Fruit fly (Drosophila melanogaster): ENCODE results near the gene CG14086.
A peak's percentile ranks its signal among the peaks of the same experiment; 100 is the strongest.

CG14086 gene

DNA sequence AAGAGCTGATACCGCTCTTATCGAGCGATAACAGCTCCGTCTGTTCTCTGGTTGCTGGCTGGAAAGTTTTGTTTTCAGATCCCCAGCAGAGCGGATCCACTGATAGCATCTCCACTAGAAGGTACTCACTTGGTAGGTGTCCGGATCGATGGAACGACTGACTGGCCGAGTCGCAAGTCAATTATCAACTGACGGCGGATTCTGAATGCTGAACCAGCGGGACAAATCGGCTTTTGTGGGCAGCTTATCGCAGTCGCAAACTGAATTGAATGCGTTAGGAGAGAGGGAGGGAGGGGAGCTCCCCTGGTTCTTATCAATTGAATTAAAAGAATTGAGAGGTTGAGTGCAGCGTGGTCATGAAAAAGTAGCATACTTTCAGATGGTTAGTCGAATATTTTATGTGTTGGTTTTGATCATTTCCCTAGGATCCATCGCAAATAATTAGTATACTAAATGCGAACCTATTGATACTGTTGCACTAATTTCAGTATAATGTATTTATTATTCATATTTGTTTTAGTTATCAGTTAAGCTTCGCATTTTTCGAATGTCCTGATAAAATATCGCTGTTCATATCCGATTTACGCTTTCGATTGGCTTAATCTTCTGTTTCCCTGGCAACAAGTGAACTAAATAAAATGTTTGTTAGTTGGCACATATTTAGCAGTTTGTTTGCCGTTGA is 6.7 kb upstream of the CG14086 start, which contains the start of the genes Aldh7A1 and CG14085 (continued):
- TF ChIP-seq ttk (GFP tag; IDR thresholded peaks at IDR 0.05): no peak
- TF ChIP-seq CG3163 (GFP tag; optimal IDR thresholded peaks at IDR 0.05): no peak
- no peak for TF ChIP-seq her (GFP tag; optimal IDR thresholded peaks at IDR 0.05)
- no peak for TF ChIP-seq sd (tag; optimal IDR thresholded peaks at IDR 0.05)
- TF ChIP-seq bab2 (GFP tag; optimal IDR thresholded peaks at IDR 0.05): no peak
- no peak for TF ChIP-seq kah (GFP tag; optimal IDR thresholded peaks at IDR 0.05)
- peak; percentile 98 for TF ChIP-seq CG15601 (tag; optimal IDR thresholded peaks at IDR 0.05)
- TF ChIP-seq usp (GFP tag; optimal IDR thresholded peaks at IDR 0.05): no peak
- TF ChIP-seq cad (GFP tag; optimal IDR thresholded peaks at IDR 0.05): no peak
- TF ChIP-seq CG12391 (tag; optimal IDR thresholded peaks at IDR 0.05): no peak
- TF ChIP-seq Eip74EF (GFP tag; optimal IDR thresholded peaks at IDR 0.05): no peak
- TF ChIP-seq CG12769 (tag; optimal IDR thresholded peaks at IDR 0.05): no peak
- TF ChIP-seq CG8478 (optimal IDR thresholded peaks at IDR 0.05): no peak
- TF ChIP-seq CG4730 (GFP tag; IDR thresholded peaks at IDR 0.05): no peak
- no peak for TF ChIP-seq Sin3A (optimal IDR thresholded peaks at IDR 0.05)
- no peak for TF ChIP-seq CG42726 (GFP tag; IDR thresholded peaks at IDR 0.05; ENCODE audit: partially characterized antibody)
- no peak for TF ChIP-seq kni (GFP tag; optimal IDR thresholded peaks at IDR 0.05)
- TF ChIP-seq Hr51 (GFP tag; optimal IDR thresholded peaks at IDR 0.05): no peak
- no peak for TF ChIP-seq salm (tag; optimal IDR thresholded peaks at IDR 0.05)
- TF ChIP-seq CG2712 (tag; optimal IDR thresholded peaks at IDR 0.05): no peak
- TF ChIP-seq MESR4 (GFP tag; optimal IDR thresholded peaks at IDR 0.05): no peak
- no peak for TF ChIP-seq Lhr (GFP tag; optimal IDR thresholded peaks at IDR 0.05)
- TF ChIP-seq al (GFP tag; IDR thresholded peaks at IDR 0.05): no peak
- no peak for TF ChIP-seq Mes4 (GFP tag; optimal IDR thresholded peaks at IDR 0.05)
- peak; percentile 36 for TF ChIP-seq ftz-f1 (GFP tag; optimal IDR thresholded peaks at IDR 0.05)
- TF ChIP-seq CG7745 (tag; optimal IDR thresholded peaks at IDR 0.05): no peak
- no peak for TF ChIP-seq danr (GFP tag; IDR thresholded peaks at IDR 0.05)
- no peak for TF ChIP-seq CG13624 (GFP tag; optimal IDR thresholded peaks at IDR 0.05)
- TF ChIP-seq grn (GFP tag; optimal IDR thresholded peaks at IDR 0.05): peak; percentile 96
- no peak for TF ChIP-seq CG3995 (GFP tag; optimal IDR thresholded peaks at IDR 0.05)
- no peak for TF ChIP-seq jigr1 (GFP tag; IDR thresholded peaks at IDR 0.05)
- TF ChIP-seq E2f2 (GFP tag; IDR thresholded peaks at IDR 0.05): no peak
- TF ChIP-seq CG16863 (GFP tag; optimal IDR thresholded peaks at IDR 0.05): no peak
- TF ChIP-seq CG16815 (GFP tag; optimal IDR thresholded peaks at IDR 0.05): no peak
- TF ChIP-seq CG6765 (GFP tag; optimal IDR thresholded peaks at IDR 0.05): no peak
- no peak for TF ChIP-seq CG5953 (GFP tag; IDR thresholded peaks at IDR 0.05)
- TF ChIP-seq NfI (GFP tag; optimal IDR thresholded peaks at IDR 0.05): no peak
- TF ChIP-seq CG6813 (GFP tag; optimal IDR thresholded peaks at IDR 0.05): no peak
- no peak for TF ChIP-seq CG17359 (tag; optimal IDR thresholded peaks at IDR 0.05)
- TF ChIP-seq maf-S (GFP tag; optimal IDR thresholded peaks at IDR 0.05): no peak
- TF ChIP-seq CG14014 (GFP tag; IDR thresholded peaks at IDR 0.05): no peak
- TF ChIP-seq Nf-YB (GFP tag; optimal IDR thresholded peaks at IDR 0.05): no peak
- no peak for TF ChIP-seq chn (GFP tag; optimal IDR thresholded peaks at IDR 0.05)
- TF ChIP-seq hbn (GFP tag; IDR thresholded peaks at IDR 0.05; ENCODE audit: partially characterized antibody): no peak
- TF ChIP-seq ERR (GFP tag; optimal IDR thresholded peaks at IDR 0.05): no peak
- no peak for TF ChIP-seq bigmax (GFP tag; optimal IDR thresholded peaks at IDR 0.05)
- no peak for TF ChIP-seq pfk (GFP tag; optimal IDR thresholded peaks at IDR 0.05)
- no peak for TF ChIP-seq CG30020 (tag; optimal IDR thresholded peaks at IDR 0.05)
- no peak for TF ChIP-seq sqz (GFP tag; optimal IDR thresholded peaks at IDR 0.05)
- no peak for TF ChIP-seq Dbx (GFP tag; IDR thresholded peaks at IDR 0.05)
- TF ChIP-seq CG9609 (GFP tag; optimal IDR thresholded peaks at IDR 0.05): no peak

All from whole organism, embryonic.